Worm (Caenorhabditis elegans): Measurements from ENCODE around the gene asp-9.
A peak's percentile ranks its signal among the peaks of the same experiment; 100 is the strongest.

The asp-9 gene

DNA sequence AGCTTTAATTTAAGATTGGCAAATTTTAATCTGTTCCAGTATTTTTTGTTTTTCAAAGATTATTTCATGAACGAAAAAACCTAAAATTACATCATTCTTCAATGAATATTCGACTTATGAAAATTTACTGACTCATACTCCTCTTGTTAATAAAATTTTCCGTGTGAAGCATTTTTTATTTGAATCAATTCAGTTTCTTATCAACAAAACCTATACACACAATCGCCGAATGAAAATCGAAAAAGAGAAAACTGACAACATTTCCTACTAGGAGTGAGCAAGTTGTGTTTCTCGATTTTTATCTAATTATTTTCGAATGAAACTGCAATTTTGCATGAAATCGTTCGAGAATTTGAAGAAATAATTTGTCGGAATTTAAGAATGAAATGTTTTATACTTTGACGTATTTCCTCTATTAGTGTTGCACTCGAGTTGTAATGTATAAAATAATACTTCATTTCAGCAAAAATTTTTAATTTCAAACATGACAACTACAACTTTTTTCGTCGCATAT, 44.9 kb downstream of the asp-9 start, which contains the start of gene F58F9.4:
Gene F58F9.4, plus strand, starts transcription at position 464 of the 514 bp plus-strand sequence.
- TF ChIP-seq sdz-12 (GFP tag; optimal IDR thresholded peaks at IDR 0.05), result no peak
- no peak for TF ChIP-seq ama-1 (optimal IDR thresholded peaks at IDR 0.05)
- TF ChIP-seq ceh-82 (tag; optimal IDR thresholded peaks at IDR 0.05), result no peak
- no peak for TF ChIP-seq nhr-11 (tag; optimal IDR thresholded peaks at IDR 0.05)
- TF ChIP-seq dmd-6 (GFP tag; IDR thresholded peaks at IDR 0.05), result peak; percentile 37; the same call in 1 of the 2 replicates
- no peak for TF ChIP-seq ceh-62 (tag; optimal IDR thresholded peaks at IDR 0.05)
- no peak for TF ChIP-seq aly-2 (tag; optimal IDR thresholded peaks at IDR 0.05)
- no peak for TF ChIP-seq tra-1 (GFP tag; IDR thresholded peaks at IDR 0.05)
- TF ChIP-seq unc-62 (GFP tag; optimal IDR thresholded peaks at IDR 0.05 in 1 of 2), result no peak
- no peak for TF ChIP-seq unc-62 (tag; optimal IDR thresholded peaks at IDR 0.05)
- TF ChIP-seq lsy-2 (tag; optimal IDR thresholded peaks at IDR 0.05), result no peak
- TF ChIP-seq nhr-6 (tag; optimal IDR thresholded peaks at IDR 0.05), result no peak
- TF ChIP-seq ZK546.5 (tag; optimal IDR thresholded peaks at IDR 0.05), result no peak
- no peak for TF ChIP-seq unc-130 (GFP tag; optimal IDR thresholded peaks at IDR 0.05)
- no peak for TF ChIP-seq madf-5 (GFP tag; IDR thresholded peaks at IDR 0.05)
- TF ChIP-seq ces-1 (GFP tag; optimal IDR thresholded peaks at IDR 0.05), result no peak
- TF ChIP-seq dpl-1 (GFP tag; optimal IDR thresholded peaks at IDR 0.05), result no peak
- TF ChIP-seq lin-1 (GFP tag; IDR thresholded peaks at IDR 0.05), result no peak
- no peak for TF ChIP-seq lin-39 (tag; optimal IDR thresholded peaks at IDR 0.05)
- TF ChIP-seq hif-1 (tag; optimal IDR thresholded peaks at IDR 0.05), result no peak
- TF ChIP-seq F49E8.2 (tag; optimal IDR thresholded peaks at IDR 0.05; ENCODE audit: borderline replicate concordance), result no peak
- TF ChIP-seq mxl-2 (GFP tag; conservative IDR thresholded peaks at IDR 0.05), result no peak
- no peak for TF ChIP-seq Y5F2A.4 (GFP tag; optimal IDR thresholded peaks at IDR 0.05)
- TF ChIP-seq zfp-3 (GFP tag; conservative IDR thresholded peaks at IDR 0.05), result no peak
- peak; percentile 41 for TF ChIP-seq pqm-1 (tag; optimal IDR thresholded peaks at IDR 0.05)
- peak; percentile 28 for TF ChIP-seq nhr-28 (tag; optimal IDR thresholded peaks at IDR 0.05)
- TF ChIP-seq daf-16 (GFP tag; optimal IDR thresholded peaks at IDR 0.05), result no peak
- peak; percentile 31 for TF ChIP-seq daf-16 (tag; optimal IDR thresholded peaks at IDR 0.05)
- TF ChIP-seq arid-1 (GFP tag; conservative IDR thresholded peaks at IDR 0.05), result no peak
- TF ChIP-seq ctbp-1 (GFP tag; IDR thresholded peaks at IDR 0.05), result no peak

- TF ChIP-seq dve-1 (tag; optimal IDR thresholded peaks at IDR 0.05; ENCODE audit: insufficient read depth) (peak; percentile 30), pqm-1 (tag; optimal IDR thresholded peaks at IDR 0.05) (peak; percentile 52), dmd-6 (GFP tag; IDR thresholded peaks at IDR 0.05) (peak; percentile 25; the same call in 1 of the 2 replicates), dmd-8 (GFP tag; IDR thresholded peaks at IDR 0.05) (no peak), Y105C5A.15 (GFP tag; IDR thresholded peaks at IDR 0.05) (no peak), fkh-10 (GFP tag; optimal IDR thresholded peaks at IDR 0.05) (no peak), unc-62 (GFP tag; optimal IDR thresholded peaks at IDR 0.05 in 1 of 2) (peak in 1 of 2 experiments; percentile 88), unc-62 (tag; optimal IDR thresholded peaks at IDR 0.05) (no peak), daf-16 (GFP tag; optimal IDR thresholded peaks at IDR 0.05) (no peak), daf-16 (tag; optimal IDR thresholded peaks at IDR 0.05) (peak; percentile 79), zip-11 (GFP tag; IDR thresholded peaks at IDR 0.05) (no peak), nhr-28 (tag; optimal IDR thresholded peaks at IDR 0.05) (peak; percentile 48), aha-1 (tag) (peak; percentile 73)
Measured at ce11 chrIV:6232769-6233290, 47.1 kb downstream of the asp-9 start, which contains the start of gene F58F9.3. F58F9.3 (plus strand) TSS chrIV:6233240.

DNA sequence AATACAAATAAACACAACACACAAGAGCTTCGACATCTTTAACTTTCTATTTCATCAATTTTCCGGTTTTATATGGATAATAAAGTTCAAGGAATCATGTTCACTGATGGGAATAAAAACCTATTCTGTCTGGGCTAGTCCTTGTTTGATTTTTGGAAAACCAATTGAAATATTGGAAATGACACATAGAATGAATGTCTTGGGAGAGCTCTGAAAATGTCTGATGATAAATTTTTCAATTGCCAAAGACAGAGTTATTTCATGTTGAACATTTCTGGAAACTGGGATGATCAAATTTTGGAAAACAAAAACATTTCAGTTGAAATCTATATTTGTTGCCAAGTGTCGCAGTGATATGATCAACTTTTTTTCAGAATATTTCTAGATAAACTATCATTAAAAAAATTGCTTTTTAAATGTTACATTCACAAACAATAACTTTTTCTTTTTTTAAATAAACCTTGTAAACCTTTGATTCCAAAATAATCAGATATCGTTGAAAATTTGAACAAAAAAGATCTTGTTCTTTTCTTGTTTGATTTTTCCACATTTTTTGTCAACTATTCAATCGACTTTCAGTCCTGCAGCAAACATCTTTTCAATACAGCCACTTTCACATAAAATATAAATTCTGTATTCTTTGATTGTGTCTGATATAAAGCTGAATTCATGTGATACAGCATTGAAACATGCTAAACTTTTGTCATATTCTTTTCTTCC, 52.0 kb downstream of the asp-9 start, which contains the start of the genes F58F9.6 and F58F9.8:
Gene F58F9.6, minus strand, starts transcription at position 101 of the 720 bp plus-strand sequence.
Gene F58F9.8, plus strand, starts transcription at position 670 of the 720 bp plus-strand sequence.
- no peak for TF ChIP-seq tra-1 (GFP tag; IDR thresholded peaks at IDR 0.05)
- TF ChIP-seq zfp-2 (tag; optimal IDR thresholded peaks at IDR 0.05), result no peak
